Fruit fly (Drosophila melanogaster) whole organism, prepupa: ENCODE measurements around the gene spz3.

Source experiments
- Blimp-1 ChIP-seq: fragments of 200-800 bp; sonication (Bioruptor generic); optimal IDR thresholded peaks from 3 replicates; lab custom pipeline; 2017; ENCODE audit warnings: missing biosample characterization, missing genetic modification characterization, mild to moderate bottlenecking, moderate library complexity, missing genetic modification reagents
- CG10669 ChIP-seq: fragments of 200-800 bp; sonication (Bioruptor generic); optimal IDR thresholded peaks from 3 replicates; lab custom pipeline; 2018; ENCODE audit warnings: missing biosample characterization, mild to moderate bottlenecking, missing genetic modification characterization, moderate library complexity
- CG11294 ChIP-seq: fragments of 200-800 bp; sonication (Bioruptor generic); IDR thresholded peaks from 2 replicates; pipeline ENCODE4 v1.3.6; 2022; ENCODE audit warnings: missing biosample characterization, missing genetic modification characterization
- CG11762 ChIP-seq: fragments of 200-800 bp; sonication (Bioruptor generic); optimal IDR thresholded peaks from 3 replicates; lab custom pipeline; 2016; ENCODE audit warnings: missing biosample characterization, missing genetic modification characterization; ENCODE audit not compliant: insufficient read depth
- CG11902 ChIP-seq: fragments of 200-800 bp; sonication (Bioruptor generic); optimal IDR thresholded peaks from 3 replicates; lab custom pipeline; 2016; ENCODE audit warnings: missing biosample characterization, missing genetic modification characterization
- CG16779 ChIP-seq: fragments of 200-800 bp; sonication (Bioruptor generic); optimal IDR thresholded peaks from 3 replicates; lab custom pipeline; 2017; ENCODE audit warnings: missing biosample characterization, mild to moderate bottlenecking, missing genetic modification characterization
- CG3032 ChIP-seq: fragments of 200-800 bp; optimal IDR thresholded peaks from 2 replicates; lab custom pipeline; 2019; ENCODE audit warnings: missing biosample characterization, mild to moderate bottlenecking, missing genetic modification characterization, moderate library complexity
- CG31627 ChIP-seq: fragments of 200-800 bp; sonication (Bioruptor generic); optimal IDR thresholded peaks from 3 replicates; lab custom pipeline; 2016; ENCODE audit warnings: missing biosample characterization, missing genetic modification characterization
- CG32006 ChIP-seq: fragments of 200-800 bp; sonication (Bioruptor generic); optimal IDR thresholded peaks from 3 replicates; lab custom pipeline; 2017; ENCODE audit warnings: missing biosample characterization, mild to moderate bottlenecking, missing genetic modification characterization
- CG34406 ChIP-seq: fragments of 200-800 bp; sonication (Bioruptor generic); optimal IDR thresholded peaks from 3 replicates; lab custom pipeline; 2016; ENCODE audit warnings: missing biosample characterization, missing genetic modification characterization
- CG3919 ChIP-seq: fragments of 200-800 bp; sonication (Bioruptor generic); optimal IDR thresholded peaks from 3 replicates; lab custom pipeline; 2016; ENCODE audit warnings: missing biosample characterization, missing genetic modification characterization
- CG6163 ChIP-seq: fragments of 200-800 bp; sonication (Bioruptor generic); IDR thresholded peaks from 3 replicates; pipeline ENCODE4 v1.3.6; 2022; ENCODE audit warnings: missing biosample characterization, missing genetic modification characterization
- CG6276 ChIP-seq: fragments of 200-800 bp; sonication (Bioruptor generic); optimal IDR thresholded peaks from 2 replicates; lab custom pipeline; 2017; ENCODE audit warnings: missing biosample characterization, mild to moderate bottlenecking, missing genetic modification characterization
- CG6792 ChIP-seq: fragments of 200-800 bp; sonication (Bioruptor generic); optimal IDR thresholded peaks from 3 replicates; lab custom pipeline; 2016; ENCODE audit warnings: missing biosample characterization, missing genetic modification characterization
- CG6808 ChIP-seq: fragments of 200-800 bp; sonication (Bioruptor generic); optimal IDR thresholded peaks from 3 replicates; lab custom pipeline; 2017; ENCODE audit warnings: missing biosample characterization, missing genetic modification characterization, mild to moderate bottlenecking, moderate library complexity, missing genetic modification reagents
- CG8119 ChIP-seq: fragments of 200-800 bp; sonication (Bioruptor generic); IDR thresholded peaks from 3 replicates; pipeline ENCODE4 v1.3.6; 2022; ENCODE audit warnings: missing biosample characterization, missing genetic modification characterization
- CG8319 ChIP-seq: fragments of 200-800 bp; sonication (Bioruptor generic); optimal IDR thresholded peaks from 3 replicates; lab custom pipeline; 2016; ENCODE audit warnings: missing biosample characterization, missing genetic modification characterization
- CG9139 ChIP-seq: fragments of 200-800 bp; sonication (Bioruptor generic); optimal IDR thresholded peaks from 3 replicates; lab custom pipeline; 2017; ENCODE audit warnings: missing biosample characterization, mild to moderate bottlenecking, missing genetic modification characterization
- Eip75B ChIP-seq: fragments of 200-800 bp; sonication (Bioruptor generic); optimal IDR thresholded peaks from 3 replicates; lab custom pipeline; 2016; ENCODE audit warnings: missing biosample characterization, missing genetic modification characterization
- Eip78C ChIP-seq: fragments of 200-800 bp; sonication (Bioruptor generic); peaks from one replicate; lab custom pipeline; 2016; ENCODE audit warnings: missing biosample characterization, missing genetic modification characterization
- Eip93F ChIP-seq: fragments of 200-800 bp; sonication (Bioruptor generic); optimal IDR thresholded peaks from 2 replicates; lab custom pipeline; 2016; ENCODE audit warnings: missing biosample characterization, mild to moderate bottlenecking, missing genetic modification characterization
- Ets21C ChIP-seq: fragments of 200-800 bp; sonication (Bioruptor generic); optimal IDR thresholded peaks from 3 replicates; lab custom pipeline; 2016; ENCODE audit warnings: missing biosample characterization, missing genetic modification characterization
- Hr38 ChIP-seq: sonication (Bioruptor generic); optimal IDR thresholded peaks from 2 replicates; lab custom pipeline; 2016; ENCODE audit warnings: missing biosample characterization, missing genetic modification characterization
- Hr39 ChIP-seq: fragments of 200-800 bp; sonication (Bioruptor generic); optimal IDR thresholded peaks from 2 replicates; lab custom pipeline; 2016; ENCODE audit warnings: missing biosample characterization, missing genetic modification characterization
- Hr4 ChIP-seq: fragments of 200-800 bp; sonication (Bioruptor generic); optimal IDR thresholded peaks from 3 replicates; lab custom pipeline; 2016; ENCODE audit warnings: missing biosample characterization, missing genetic modification characterization
- Met ChIP-seq: fragments of 200-800 bp; sonication (Bioruptor generic); optimal IDR thresholded peaks from 3 replicates; lab custom pipeline; 2016; ENCODE audit warnings: missing biosample characterization, missing genetic modification characterization
- OdsH ChIP-seq: fragments of 200-800 bp; sonication (Bioruptor generic); optimal IDR thresholded peaks from 3 replicates; lab custom pipeline; 2016; ENCODE audit warnings: missing biosample characterization, missing genetic modification characterization
- Sox102F ChIP-seq: fragments of 200-800 bp; sonication (Bioruptor generic); optimal IDR thresholded peaks from 2 replicates; lab custom pipeline; 2016; ENCODE audit warnings: missing biosample characterization, mild to moderate bottlenecking, missing genetic modification characterization
- Sox14 ChIP-seq: fragments of 200-800 bp; sonication (Bioruptor generic); optimal IDR thresholded peaks from 3 replicates; lab custom pipeline; 2016; ENCODE audit warnings: missing biosample characterization, missing genetic modification characterization
- Sox15 ChIP-seq: fragments of 200-800 bp; sonication (Bioruptor generic); optimal IDR thresholded peaks from 3 replicates; lab custom pipeline; 2016; ENCODE audit warnings: missing biosample characterization, missing genetic modification characterization
- achi ChIP-seq: fragments of 200-800 bp; sonication (Bioruptor generic); optimal IDR thresholded peaks from 3 replicates; lab custom pipeline; 2016; ENCODE audit warnings: missing biosample characterization, missing genetic modification characterization
- acj6 ChIP-seq: fragments of 200-800 bp; sonication (Bioruptor generic); optimal IDR thresholded peaks from 3 replicates; lab custom pipeline; 2016; ENCODE audit warnings: missing biosample characterization, missing genetic modification characterization
- cyc ChIP-seq: fragments of 200-800 bp; sonication (Bioruptor generic); optimal IDR thresholded peaks from 3 replicates; lab custom pipeline; 2016; ENCODE audit warnings: missing biosample characterization, missing genetic modification characterization
- dac ChIP-seq: fragments of 200-800 bp; sonication (Bioruptor generic); optimal IDR thresholded peaks from 2 replicates; lab custom pipeline; 2017; ENCODE audit warnings: missing biosample characterization, mild to moderate bottlenecking, missing genetic modification characterization
- dsx ChIP-seq: fragments of 200-800 bp; optimal IDR thresholded peaks from 3 replicates; lab custom pipeline; 2019; ENCODE audit warnings: missing biosample characterization, mild to moderate bottlenecking, missing genetic modification characterization, moderate library complexity; ENCODE audit not compliant: poor library complexity, severe bottlenecking
- eg ChIP-seq: fragments of 200-800 bp; sonication (Bioruptor generic); IDR thresholded peaks from 3 replicates; pipeline ENCODE4 v1.3.6; 2022; ENCODE audit warnings: missing biosample characterization, missing genetic modification characterization
- esn ChIP-seq: fragments of 200-800 bp; sonication (Bioruptor generic); optimal IDR thresholded peaks from 2 replicates; lab custom pipeline; 2016; ENCODE audit warnings: missing biosample characterization, mild to moderate bottlenecking, missing genetic modification characterization, moderate library complexity
- fd59A ChIP-seq: fragments of 200-800 bp; sonication (Bioruptor generic); optimal IDR thresholded peaks from 2 replicates; lab custom pipeline; 2017; ENCODE audit warnings: missing biosample characterization, mild to moderate bottlenecking, missing genetic modification characterization, missing genetic modification reagents
- fd85E ChIP-seq: fragments of 200-800 bp; sonication (Bioruptor generic); optimal IDR thresholded peaks from 3 replicates; lab custom pipeline; 2016; ENCODE audit warnings: missing biosample characterization, missing genetic modification characterization
- fkh ChIP-seq: fragments of 200-800 bp; sonication (Bioruptor generic); optimal IDR thresholded peaks from 3 replicates; lab custom pipeline; 2017; ENCODE audit warnings: missing biosample characterization, mild to moderate bottlenecking, missing genetic modification characterization, moderate library complexity
- lz ChIP-seq: fragments of 200-800 bp; sonication (Bioruptor generic); optimal IDR thresholded peaks from 3 replicates; lab custom pipeline; 2016; ENCODE audit warnings: missing biosample characterization, missing genetic modification characterization
- pdm3 ChIP-seq: fragments of 200-800 bp; sonication (Bioruptor generic); optimal IDR thresholded peaks from 3 replicates; lab custom pipeline; 2016; ENCODE audit warnings: missing biosample characterization, missing genetic modification characterization
- salr ChIP-seq, 2 experiments: fragments of 200-800 bp; sonication (Bioruptor generic); optimal IDR thresholded peaks; 3 replicates each; lab custom pipeline; 2016 to 2018; ENCODE audit warnings: missing biosample characterization in 2 of 2, missing genetic modification characterization in 2 of 2, mild to moderate bottlenecking in 1 of 2
- spab ChIP-seq: fragments of 200-800 bp; sonication (Bioruptor generic); optimal IDR thresholded peaks from 2 replicates; lab custom pipeline; 2017; ENCODE audit warnings: missing biosample characterization, mild to moderate bottlenecking, missing genetic modification characterization, missing genetic modification reagents
- ss ChIP-seq, 2 experiments: fragments of 200-800 bp; sonication (Bioruptor generic); optimal IDR thresholded peaks; 2 replicates in 1 of 2; 3 replicates in 1 of 2; lab custom pipeline; 2017 to 2018; ENCODE audit warnings: mild to moderate bottlenecking in 2 of 2, missing biosample characterization in 2 of 2, missing genetic modification characterization in 2 of 2, moderate library complexity in 1 of 2
- svp ChIP-seq: fragments of 200-800 bp; sonication (Bioruptor generic); peaks from one replicate; lab custom pipeline; 2016; ENCODE audit warnings: missing biosample characterization, missing genetic modification characterization
- vri ChIP-seq: fragments of 200-800 bp; sonication (Bioruptor generic); optimal IDR thresholded peaks from 3 replicates; lab custom pipeline; 2016; ENCODE audit warnings: missing biosample characterization, mild to moderate bottlenecking, missing genetic modification characterization

Gene spz3

DNA sequence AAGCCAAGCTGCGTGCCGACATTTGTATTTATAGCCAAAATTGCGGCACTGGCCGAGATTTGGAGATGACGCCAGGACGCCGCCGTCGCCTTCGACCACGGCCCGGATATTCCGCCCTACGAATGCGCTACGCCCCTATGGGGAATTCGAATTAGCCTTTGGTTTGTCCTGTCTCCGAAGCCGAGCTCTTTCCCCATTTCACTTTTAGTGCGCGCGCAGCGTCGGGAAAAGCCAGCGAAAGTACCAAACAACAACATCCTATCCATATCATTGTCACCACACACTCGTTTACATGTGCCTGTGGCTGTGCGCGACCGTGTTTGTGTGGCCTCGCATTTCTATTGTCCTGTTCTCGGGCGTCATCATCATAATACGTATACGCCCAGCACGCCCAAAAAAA lies 8.0 kb downstream of the spz3 start, which contains the start of gene Proc:
Gene Proc, minus strand, starts transcription at position 101 of the 400 bp plus-strand sequence.
- TF ChIP-seq CG8319 (GFP tag; lab: Kevin White, UChicago): no peak
- TF ChIP-seq spab (GFP tag; lab: Kevin White, UChicago): no peak
- no peak for TF ChIP-seq CG31627 (GFP tag; lab: Kevin White, UChicago)
- no peak for TF ChIP-seq dsx (GFP tag; lab: Kevin White, UChicago)

DNA sequence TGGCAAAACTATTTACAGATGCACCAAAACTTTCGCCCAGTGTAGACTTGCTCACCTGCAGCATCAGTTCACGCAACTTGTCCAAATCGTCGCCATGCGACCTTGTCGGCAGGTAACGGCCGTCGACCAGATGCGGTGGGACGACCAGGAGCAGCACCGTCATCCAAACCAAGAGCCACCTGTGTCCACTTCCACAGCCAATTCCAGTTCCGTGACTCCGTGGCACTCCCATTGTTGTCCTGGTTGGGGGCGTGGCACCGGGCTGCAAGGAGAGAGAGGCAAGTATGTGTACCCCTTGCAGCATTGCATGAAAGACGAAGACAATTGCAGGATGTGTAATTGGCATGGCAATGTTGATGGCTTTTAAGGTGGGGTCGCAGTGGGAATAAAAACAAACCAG lies 9.1 kb downstream of the spz3 start:
- TF ChIP-seq salr (GFP tag; optimal IDR thresholded peaks at IDR 0.05; lab: Kevin White, UChicago) (no peak), dac (GFP tag; lab: Kevin White, UChicago) (no peak), achi (no peak), eg (GFP tag; lab: Robert Waterston, UW) (peak; percentile 17; the same call in 1 of the 3 replicates), CG11294 (0 out of 2 replicates have a peak, but pooled peaks have one; percentile 10), Ets21C (GFP tag; lab: Kevin White, UChicago) (no peak), svp (peak; percentile 71), Blimp-1 (GFP tag; lab: Kevin White, UChicago) (no peak), vri (GFP tag; lab: Kevin White, UChicago) (no peak), pdm3 (GFP tag; lab: Kevin White, UChicago) (no peak), CG11762 (GFP tag; lab: Kevin White, UChicago) (no peak), fd85E (GFP tag; lab: Kevin White, UChicago) (no peak), CG6792 (GFP tag; lab: Kevin White, UChicago) (no peak), CG8119 (GFP tag; lab: Robert Waterston, UW) (no peak), Eip78C (peak; percentile 34), CG32006 (GFP tag; lab: Kevin White, UChicago) (peak; percentile 34), fd59A (no peak)

DNA sequence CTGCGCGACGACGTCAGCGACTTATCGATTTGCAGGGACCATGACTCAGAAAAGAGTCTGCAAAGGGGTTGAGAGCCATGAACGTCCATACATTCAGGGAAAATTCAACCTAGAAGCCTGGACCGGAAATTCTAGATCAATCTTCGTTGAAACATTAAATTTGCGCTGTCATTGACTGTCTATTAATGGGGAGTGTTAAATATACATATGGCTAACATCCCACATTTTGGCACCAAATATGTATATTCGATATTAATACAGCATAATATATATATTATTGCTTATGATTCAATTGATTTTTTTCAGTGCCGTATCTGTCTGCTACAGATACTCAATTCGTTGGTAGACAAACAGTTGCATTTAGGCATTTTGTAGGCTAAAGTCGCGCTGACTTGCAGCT lies 10.7 kb downstream of the spz3 start:
- no peak for TF ChIP-seq dac (GFP tag; lab: Kevin White, UChicago)
- TF ChIP-seq pdm3 (GFP tag; lab: Kevin White, UChicago): peak; percentile 12
- no peak for TF ChIP-seq Hr39
- TF ChIP-seq Eip75B (GFP tag; lab: Kevin White, UChicago): peak; percentile 18
- peak; percentile 44 for TF ChIP-seq CG10669 (GFP tag; lab: Kevin White, UChicago)
- no peak for TF ChIP-seq cyc (GFP tag; lab: Kevin White, UChicago)
- no peak for TF ChIP-seq esn (GFP tag; lab: Kevin White, UChicago)
- TF ChIP-seq CG11902: no peak
- no peak for TF ChIP-seq Sox15 (GFP tag; lab: Kevin White, UChicago)
- peak; percentile 18 for TF ChIP-seq Hr4 (GFP tag; lab: Kevin White, UChicago)
- peak; percentile 36 for TF ChIP-seq OdsH (GFP tag; lab: Kevin White, UChicago)
- no peak for TF ChIP-seq CG6163 (GFP tag; lab: Robert Waterston, UW)
- no peak; the same call in 1 of the 2 replicates for TF ChIP-seq CG11294
- TF ChIP-seq CG16779 (tag; lab: Kevin White, UChicago): no peak
- TF ChIP-seq CG6276 (GFP tag; lab: Kevin White, UChicago): peak; percentile 2
- peak; percentile 5 for TF ChIP-seq achi
- TF ChIP-seq CG3032: peak; percentile 35
- no peak for TF ChIP-seq CG6792 (GFP tag; lab: Kevin White, UChicago)
- TF ChIP-seq CG34406 (GFP tag; lab: Kevin White, UChicago): no peak
- TF ChIP-seq Met (GFP tag; lab: Kevin White, UChicago): no peak
- peak; percentile 1 for TF ChIP-seq CG8319 (GFP tag; lab: Kevin White, UChicago)
- TF ChIP-seq CG3919 (GFP tag; lab: Kevin White, UChicago): peak; percentile 33
- no peak for TF ChIP-seq fd59A
- TF ChIP-seq Sox14 (GFP tag; lab: Kevin White, UChicago): no peak
- peak; percentile 36 for TF ChIP-seq CG32006 (GFP tag; lab: Kevin White, UChicago)
- TF ChIP-seq ss (GFP tag; optimal IDR thresholded peaks at IDR 0.05; lab: Kevin White, UChicago): peak in 1 of 2 experiments; percentile 30
- 0 out of 3 replicates have a peak, but pooled peaks have one; percentile 25 for TF ChIP-seq eg (GFP tag; lab: Robert Waterston, UW)
- no peak for TF ChIP-seq lz (GFP tag; lab: Kevin White, UChicago)
- TF ChIP-seq Eip93F: no peak
- no peak for TF ChIP-seq Hr38 (GFP tag; lab: Kevin White, UChicago)
- TF ChIP-seq acj6: peak; percentile 6
- TF ChIP-seq CG9139 (GFP tag; lab: Kevin White, UChicago): no peak
- TF ChIP-seq Sox102F (GFP tag; lab: Kevin White, UChicago): no peak
- no peak for TF ChIP-seq fkh (GFP tag; lab: Kevin White, UChicago)
- peak; percentile 10 for TF ChIP-seq CG6808 (GFP tag; lab: Kevin White, UChicago)
